Worm (Caenorhabditis elegans) whole organism, L3 larva: ENCODE data around the gene flh-1.

Source experiments
- ZK546.5 ChIP-seq: sonication (generic microtip); optimal IDR thresholded peaks from 2 replicates; lab custom pipeline; 2017; ENCODE audit warnings: missing biosample characterization, missing genetic modification characterization
- ama-1 ChIP-seq: fragments of 150-350 bp; optimal IDR thresholded peaks from 2 replicates; lab custom pipeline; 2018
- ceh-16 ChIP-seq: sonication (generic microtip); optimal IDR thresholded peaks from 2 replicates; lab custom pipeline; 2017; ENCODE audit warnings: missing biosample characterization, missing genetic modification characterization
- ceh-28 ChIP-seq: fragments of 150-350 bp; optimal IDR thresholded peaks from 2 replicates; lab custom pipeline; 2014; ENCODE audit warnings: missing biosample characterization, missing genetic modification reagents, missing genetic modification characterization
- ceh-82 ChIP-seq: fragments of 150-350 bp; optimal IDR thresholded peaks from 2 replicates; lab custom pipeline; 2014; ENCODE audit warnings: missing biosample characterization, missing genetic modification characterization
- ceh-9 ChIP-seq: sonication (generic microtip); optimal IDR thresholded peaks from 2 replicates; lab custom pipeline; 2018; ENCODE audit warnings: missing biosample characterization, missing genetic modification characterization
- daf-12 ChIP-seq: fragments of 150-350 bp; optimal IDR thresholded peaks from 2 replicates; lab custom pipeline; 2014; ENCODE audit warnings: missing biosample characterization, missing genetic modification reagents, missing genetic modification characterization
- egl-27 ChIP-seq: sonication (generic microtip); optimal IDR thresholded peaks from 4 replicates; lab custom pipeline; 2017; ENCODE audit warnings: missing biosample characterization, missing genetic modification reagents, missing genetic modification characterization
- egl-5 ChIP-seq: fragments of 150-350 bp; optimal IDR thresholded peaks from 2 replicates; lab custom pipeline; 2017; ENCODE audit warnings: missing biosample characterization, missing genetic modification reagents, missing genetic modification characterization, inconsistent platforms
- elt-1 ChIP-seq: fragments of 150-350 bp; optimal IDR thresholded peaks from 2 replicates; lab custom pipeline; 2014; ENCODE audit warnings: missing biosample characterization, missing genetic modification characterization
- elt-2 ChIP-seq: sonication (generic microtip); optimal IDR thresholded peaks from 2 replicates; lab custom pipeline; 2016; ENCODE audit warnings: missing genetic modification reagents, mild to moderate bottlenecking, missing genetic modification characterization, missing compliant biosample characterization
- elt-3 ChIP-seq, 3 experiments: fragments of 150-350 bp in 1 of 3; sonication (generic microtip) in 2 of 3; optimal IDR thresholded peaks; 2 replicates in 2 of 3; 4 replicates in 1 of 3; lab custom pipeline; 2014 to 2017; ENCODE audit warnings: missing biosample characterization in 3 of 3, missing genetic modification characterization in 3 of 3
- fkh-10 ChIP-seq: sonication (generic microtip); optimal IDR thresholded peaks from 2 replicates; lab custom pipeline; 2017; ENCODE audit warnings: missing biosample characterization, missing genetic modification reagents, missing genetic modification characterization
- fkh-2 ChIP-seq: fragments of 150-350 bp; optimal IDR thresholded peaks from 2 replicates; lab custom pipeline; 2014; ENCODE audit warnings: missing biosample characterization, missing genetic modification reagents, missing genetic modification characterization
- fos-1 ChIP-seq: fragments of 150-350 bp; optimal IDR thresholded peaks from 2 replicates; lab custom pipeline; 2014; ENCODE audit warnings: missing biosample characterization, missing genetic modification characterization
- lin-15B ChIP-seq: fragments of 150-350 bp; optimal IDR thresholded peaks from 2 replicates; lab custom pipeline; 2014; ENCODE audit warnings: missing biosample characterization, missing genetic modification characterization
- lin-39 ChIP-seq: fragments of 150-350 bp; optimal IDR thresholded peaks from 2 replicates; lab custom pipeline; 2018; ENCODE audit warnings: missing biosample characterization, missing genetic modification reagents, missing genetic modification characterization
- lsy-12 ChIP-seq: sonication (generic microtip); optimal IDR thresholded peaks from 2 replicates; lab custom pipeline; 2016; ENCODE audit warnings: mild to moderate bottlenecking, missing genetic modification characterization, missing compliant biosample characterization
- mdl-1 ChIP-seq: fragments of 150-350 bp; optimal IDR thresholded peaks from 2 replicates; lab custom pipeline; 2014; ENCODE audit warnings: missing biosample characterization, missing genetic modification characterization
- mml-1 ChIP-seq: fragments of 150-350 bp; sonication (generic microtip); optimal IDR thresholded peaks from 3 replicates; lab custom pipeline; 2014; ENCODE audit warnings: missing biosample characterization, missing genetic modification characterization
- nfya-1 ChIP-seq: sonication (generic microtip); optimal IDR thresholded peaks from 2 replicates; lab custom pipeline; 2017; ENCODE audit warnings: missing genetic modification characterization, mild to moderate bottlenecking, missing compliant biosample characterization, antibody characterized with exemption, moderate library complexity; ENCODE audit not compliant: insufficient read depth
- nhr-23 ChIP-seq: fragments of 150-350 bp; optimal IDR thresholded peaks from 2 replicates; lab custom pipeline; 2014; ENCODE audit warnings: missing biosample characterization, missing genetic modification reagents, missing genetic modification characterization
- nhr-237 ChIP-seq: fragments of 150-350 bp; optimal IDR thresholded peaks from 2 replicates; lab custom pipeline; 2014; ENCODE audit warnings: missing biosample characterization, missing genetic modification characterization
- nhr-25 ChIP-seq: sonication (generic microtip); optimal IDR thresholded peaks from 2 replicates; lab custom pipeline; 2017; ENCODE audit warnings: missing biosample characterization, missing genetic modification characterization
- nhr-67 ChIP-seq: fragments of 150-350 bp; optimal IDR thresholded peaks from 2 replicates; lab custom pipeline; 2014; ENCODE audit warnings: missing biosample characterization, missing genetic modification characterization
- nhr-76 ChIP-seq: fragments of 150-350 bp; sonication (generic microtip); optimal IDR thresholded peaks from 5 replicates; lab custom pipeline; 2014; ENCODE audit warnings: missing biosample characterization, missing genetic modification characterization
- nhr-77 ChIP-seq: fragments of 150-350 bp; optimal IDR thresholded peaks from 2 replicates; lab custom pipeline; 2014; ENCODE audit warnings: missing biosample characterization, missing genetic modification characterization
- pha-4 ChIP-seq: fragments of 150-350 bp; optimal IDR thresholded peaks from 2 replicates; lab custom pipeline; 2014; ENCODE audit warnings: missing biosample characterization, missing genetic modification reagents, missing genetic modification characterization
- pqm-1 ChIP-seq: fragments of 150-350 bp; optimal IDR thresholded peaks from 2 replicates; lab custom pipeline; 2017; ENCODE audit warnings: missing biosample characterization, missing genetic modification characterization, inconsistent platforms
- sea-2 ChIP-seq: fragments of 150-350 bp; sonication (generic microtip); optimal IDR thresholded peaks from 4 replicates; lab custom pipeline; 2014; ENCODE audit warnings: missing biosample characterization, missing genetic modification reagents, missing genetic modification characterization
- snpc-4 ChIP-seq: fragments of 150-350 bp; optimal IDR thresholded peaks from 2 replicates; lab custom pipeline; 2014; ENCODE audit warnings: missing biosample characterization, missing genetic modification characterization
- unc-39 ChIP-seq: sonication (generic microtip); optimal IDR thresholded peaks from 4 replicates; lab custom pipeline; 2017; ENCODE audit warnings: missing biosample characterization, missing genetic modification characterization
- unc-62 ChIP-seq: fragments of 150-350 bp; sonication (generic microtip); optimal IDR thresholded peaks from 4 replicates; lab custom pipeline; 2014; ENCODE audit warnings: missing biosample characterization, missing genetic modification reagents, missing genetic modification characterization
- zag-1 ChIP-seq: fragments of 150-350 bp; optimal IDR thresholded peaks from 2 replicates; lab custom pipeline; 2014; ENCODE audit warnings: missing biosample characterization, missing genetic modification characterization
- ztf-11 ChIP-seq: fragments of 150-350 bp; optimal IDR thresholded peaks from 2 replicates; lab custom pipeline; 2014; ENCODE audit warnings: missing biosample characterization, missing genetic modification characterization
- ztf-4 ChIP-seq: fragments of 150-350 bp; optimal IDR thresholded peaks from 2 replicates; lab custom pipeline; 2014; ENCODE audit warnings: missing biosample characterization, missing genetic modification characterization

Gene flh-1

DNA sequence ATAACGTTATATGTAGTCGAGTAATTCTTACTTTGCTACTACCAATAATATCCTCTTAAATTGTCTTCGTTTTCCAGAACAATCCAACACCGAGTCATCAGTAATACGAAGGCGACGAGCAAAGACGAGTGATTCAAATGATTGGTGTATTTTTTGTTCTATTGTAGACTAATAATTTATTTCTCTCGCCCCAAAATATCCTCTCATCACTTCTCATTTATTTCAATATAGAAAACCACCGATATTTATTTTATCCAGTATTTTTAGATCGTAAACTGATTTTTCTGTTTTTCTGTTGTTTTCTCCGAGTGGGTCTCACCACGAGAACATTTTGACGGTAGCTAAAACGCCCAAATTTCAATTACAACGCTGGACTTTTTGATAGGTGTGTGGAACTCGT lies 36.4 kb downstream of the flh-1 start:
- no peak for TF ChIP-seq lin-39 (tag; lab: Kevin White, UChicago)
- no peak for TF ChIP-seq nhr-25 (tag; lab: Kevin White, UChicago)
- no peak for TF ChIP-seq lsy-12 (tag; lab: Kevin White, UChicago)
- no peak for TF ChIP-seq fkh-10 (GFP tag; lab: Kevin White, UChicago)
- no peak for TF ChIP-seq daf-12 (tag; lab: Kevin White, UChicago)
- TF ChIP-seq, all 47 proteins: peak for 0

DNA sequence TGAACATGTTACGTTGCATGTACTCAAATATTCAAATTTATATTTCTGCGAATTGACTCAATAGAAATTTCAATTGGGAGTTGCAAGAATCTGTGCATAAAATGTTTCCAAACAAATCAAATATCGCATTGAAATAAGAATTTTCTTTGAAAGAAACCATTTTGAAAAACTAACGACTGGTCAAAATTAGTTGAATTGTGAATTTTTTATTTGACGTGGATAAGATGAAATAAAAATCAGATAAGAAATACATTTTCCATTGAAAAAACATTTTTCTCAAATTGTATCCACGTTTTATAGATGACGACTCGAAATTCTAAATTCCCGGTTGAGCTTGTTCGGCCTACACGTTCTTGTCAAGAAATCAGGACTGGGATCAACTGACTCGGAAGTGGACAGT lies 39.2 kb downstream of the flh-1 start, which contains the start of gene C46C2.3:
TSS of gene C46C2.3 (plus strand) at position 301 of the 400 bp plus-strand sequence.
- no peak for TF ChIP-seq nhr-25 (tag; lab: Kevin White, UChicago)
- no peak for TF ChIP-seq unc-62 (GFP tag; lab: Kevin White, UChicago)
- TF ChIP-seq fkh-2 (tag; lab: Kevin White, UChicago) = no peak
- no peak for TF ChIP-seq ZK546.5 (tag; lab: Kevin White, UChicago)
- no peak for TF ChIP-seq ztf-11 (tag; lab: Kevin White, UChicago)
- no peak for TF ChIP-seq elt-3 (tag; optimal IDR thresholded peaks at IDR 0.05; lab: Kevin White, UChicago)
- TF ChIP-seq ceh-28 = no peak
- TF ChIP-seq nhr-237 (tag; lab: Kevin White, UChicago) = no peak
- TF ChIP-seq egl-27 (tag; lab: Kevin White, UChicago) = no peak
- no peak for TF ChIP-seq lin-15B
- TF ChIP-seq ama-1 (lab: Kevin White, UChicago) = no peak
- no peak for TF ChIP-seq nhr-67 (tag; lab: Kevin White, UChicago)
- TF ChIP-seq nhr-23 (tag; lab: Kevin White, UChicago) = no peak
- TF ChIP-seq sea-2 = no peak
- TF ChIP-seq elt-1 (tag; lab: Kevin White, UChicago) = no peak
- TF ChIP-seq fos-1 (tag; lab: Kevin White, UChicago) = no peak
- no peak for TF ChIP-seq fkh-10 (GFP tag; lab: Kevin White, UChicago)
- TF ChIP-seq egl-5 (tag; lab: Kevin White, UChicago) = no peak
- TF ChIP-seq ztf-4 = no peak
- no peak for TF ChIP-seq zag-1 (tag; lab: Kevin White, UChicago)

DNA sequence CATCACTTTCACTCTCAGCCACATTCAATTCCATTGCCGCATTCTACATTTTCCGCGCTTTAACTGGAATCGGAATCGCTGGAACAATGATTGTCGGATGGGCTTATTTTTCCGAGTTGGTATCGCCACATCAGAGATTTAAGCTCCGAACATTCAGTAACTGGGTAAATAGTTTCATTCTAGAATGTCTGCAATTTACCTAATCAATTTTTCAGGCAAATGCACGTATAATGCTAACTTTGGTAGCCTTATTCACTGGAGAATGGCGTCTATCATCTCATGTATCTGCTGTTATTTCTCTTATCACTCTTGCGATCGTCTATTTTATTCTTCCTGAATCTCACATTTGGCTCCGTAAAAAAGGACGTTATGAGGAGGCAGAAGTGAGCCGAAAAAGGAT lies 45.7 kb downstream of the flh-1 start:
- TF ChIP-seq snpc-4 (tag; lab: Kevin White, UChicago) (no peak), elt-2 (tag; lab: Kevin White, UChicago) (no peak), mml-1 (tag; lab: Kevin White, UChicago) (no peak), mdl-1 (tag; lab: Kevin White, UChicago) (no peak), sea-2 (no peak), fkh-10 (GFP tag; lab: Kevin White, UChicago) (no peak), nfya-1 (no peak), ceh-82 (tag; lab: Kevin White, UChicago) (no peak), pqm-1 (tag; lab: Kevin White, UChicago) (no peak), ceh-16 (tag; lab: Kevin White, UChicago) (no peak), daf-12 (tag; lab: Kevin White, UChicago) (no peak), pha-4 (tag; lab: Kevin White, UChicago) (no peak), lin-39 (tag; lab: Kevin White, UChicago) (no peak), ama-1 (lab: Kevin White, UChicago) (no peak), nhr-76 (tag; lab: Kevin White, UChicago) (no peak)

ce11 chrIV:9217426-9217825 lies 46.6 kb downstream of the flh-1 start, which contains the start of gene C46C2.2:
Gene C46C2.2 (plus strand): TSS chrIV:9217726.
- TF ChIP-seq ceh-9 (tag; lab: Kevin White, UChicago) (no peak), mml-1 (tag; lab: Kevin White, UChicago) (no peak), ztf-4 (no peak), ceh-16 (tag; lab: Kevin White, UChicago) (no peak), elt-2 (tag; lab: Kevin White, UChicago) (no peak), unc-39 (tag; lab: Kevin White, UChicago) (no peak), nhr-25 (tag; lab: Kevin White, UChicago) (no peak), nhr-77 (tag; lab: Kevin White, UChicago) (no peak), nhr-76 (tag; lab: Kevin White, UChicago) (no peak)
